Worm (Caenorhabditis elegans) whole organism, young adult: ENCODE data around the gene C55B6.1.

Experiments used
- F49E8.2 ChIP-seq: sonication (generic microtip); optimal IDR thresholded peaks from 3 replicates; lab custom pipeline; 2017; ENCODE audit warnings: missing genetic modification characterization, mild to moderate bottlenecking, missing compliant biosample characterization, antibody characterized with exemption, moderate library complexity; ENCODE audit not compliant: insufficient read depth
- ccch-3 ChIP-seq: fragments of 200-800 bp; sonication (Bioruptor generic); optimal IDR thresholded peaks from 2 replicates; lab custom pipeline; 2018; ENCODE audit warnings: mild to moderate bottlenecking, missing genetic modification characterization, missing compliant biosample characterization
- cebp-2 ChIP-seq: fragments of 200-800 bp; sonication (Bioruptor generic); IDR thresholded peaks from 2 replicates; pipeline ENCODE4 v1.3.6; 2022; ENCODE audit warnings: missing genetic modification characterization, missing compliant biosample characterization
- ceh-100 ChIP-seq: fragments of 200-800 bp; sonication (Bioruptor generic); IDR thresholded peaks from 2 replicates; pipeline ENCODE4 v1.3.6; 2022; ENCODE audit warnings: missing genetic modification reagents, missing genetic modification characterization, missing compliant biosample characterization
- ceh-27 ChIP-seq: fragments of 200-800 bp; sonication (Bioruptor generic); optimal IDR thresholded peaks from 2 replicates; lab custom pipeline; 2018; ENCODE audit warnings: mild to moderate bottlenecking, missing genetic modification characterization, moderate library complexity, missing compliant biosample characterization
- him-1 ChIP-seq: sonication (generic microtip); optimal IDR thresholded peaks from 2 replicates; lab custom pipeline; 2016; ENCODE audit warnings: missing genotype, missing genetic modification reagents, missing genetic modification characterization, missing compliant biosample characterization
- hlh-12 ChIP-seq: sonication (generic microtip); optimal IDR thresholded peaks from 2 replicates; lab custom pipeline; 2016; ENCODE audit warnings: missing genetic modification characterization, missing compliant biosample characterization
- lin-26 ChIP-seq: fragments of 200-800 bp; sonication (Bioruptor generic); IDR thresholded peaks from 2 replicates; pipeline ENCODE4 v1.3.6; 2022; ENCODE audit warnings: missing genetic modification reagents, missing genetic modification characterization, missing compliant biosample characterization
- lin-40 ChIP-seq: sonication (generic microtip); optimal IDR thresholded peaks from 2 replicates; lab custom pipeline; 2016; ENCODE audit warnings: missing genetic modification characterization, mild to moderate bottlenecking, missing compliant biosample characterization, missing genotype, missing genetic modification reagents
- nhr-80 ChIP-seq: sonication (generic microtip); optimal IDR thresholded peaks from 2 replicates; lab custom pipeline; 2016; ENCODE audit warnings: missing genetic modification characterization, missing compliant biosample characterization
- snpc-1.3 ChIP-seq: sonication (generic microtip); optimal IDR thresholded peaks from 2 replicates; lab custom pipeline; 2017; ENCODE audit warnings: missing genetic modification characterization, mild to moderate bottlenecking, missing compliant biosample characterization, antibody characterized with exemption, moderate library complexity, missing genotype, missing genetic modification reagents; ENCODE audit not compliant: insufficient read depth
- snpc-4 ChIP-seq, 5 experiments: fragments of 150-350 bp in 1 of 5; sonication (generic microtip) in 4 of 5; optimal IDR thresholded peaks; 2 replicates each; lab custom pipeline; 2014 to 2018; ENCODE audit warnings: missing genetic modification characterization in 5 of 5, missing biosample characterization in 3 of 5, antibody characterized with exemption in 2 of 5, mild to moderate bottlenecking in 2 of 5, missing compliant biosample characterization in 2 of 5, missing genotype in 2 of 5, moderate library complexity in 2 of 5, missing genetic modification reagents in 1 of 5
- tbp1 ChIP-seq: fragments of 200-800 bp; sonication (Bioruptor generic); optimal IDR thresholded peaks from 2 replicates; lab custom pipeline; 2018; ENCODE audit warnings: mild to moderate bottlenecking, missing genetic modification characterization, missing compliant biosample characterization
- tlf-1 ChIP-seq: fragments of 200-800 bp; sonication (Bioruptor generic); optimal IDR thresholded peaks from 2 replicates; lab custom pipeline; 2018; ENCODE audit warnings: mild to moderate bottlenecking, missing genetic modification characterization, missing compliant biosample characterization

DNA sequence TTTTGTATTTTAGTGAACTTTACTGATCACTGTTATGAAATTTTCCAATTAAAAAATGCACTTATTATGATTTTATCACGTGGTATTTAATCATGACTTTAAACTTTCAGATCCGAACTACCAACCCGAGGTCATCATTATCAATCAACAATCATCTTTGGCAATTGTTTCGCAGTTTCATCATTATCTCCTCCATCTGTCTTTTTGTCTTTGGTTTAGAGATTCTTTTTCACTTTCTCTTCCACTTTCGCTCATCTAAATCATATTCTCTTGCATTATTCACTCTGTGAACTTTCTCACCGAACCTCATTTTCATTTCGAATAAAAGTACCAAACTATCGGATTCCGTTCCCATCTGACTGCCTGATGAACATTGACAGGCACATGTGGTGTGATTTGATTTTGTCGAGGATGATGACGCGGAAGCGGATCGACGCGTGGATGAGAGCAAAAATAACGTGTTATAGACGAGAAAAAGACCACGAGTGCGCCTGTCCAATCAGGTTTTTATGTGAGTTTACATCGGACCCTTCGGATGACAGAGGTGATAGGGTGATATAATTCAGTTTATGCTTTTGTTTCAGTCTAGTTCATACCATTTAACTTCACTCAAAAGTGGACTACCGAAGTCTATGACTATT, 10.4 kb downstream of the C55B6.1 start:
- TF ChIP-seq him-1 (tag; lab: Kevin White, UChicago) (no peak), F49E8.2 (tag; lab: Kevin White, UChicago) (no peak), cebp-2 (GFP tag; lab: Robert Waterston, UW) (no peak), hlh-12 (tag; lab: Kevin White, UChicago) (no peak), ceh-27 (GFP tag; lab: Kevin White, UChicago) (no peak), ccch-3 (no peak), snpc-4 (GFP tag; optimal IDR thresholded peaks at IDR 0.05; lab: Kevin White, UChicago) (no peak), snpc-4 (tag; optimal IDR thresholded peaks at IDR 0.05; lab: Kevin White, UChicago) (no peak), lin-26 (GFP tag; lab: Robert Waterston, UW) (no peak), tbp1 (GFP tag; lab: Kevin White, UChicago) (no peak), tlf-1 (GFP tag; lab: Kevin White, UChicago) (no peak), nhr-80 (no peak), lin-40 (no peak), snpc-1.3 (tag; lab: Kevin White, UChicago) (no peak), ceh-100 (GFP tag; lab: Robert Waterston, UW) (no peak)
